Worm (Caenorhabditis elegans) whole organism, L4 larva: ENCODE measurements around the gene ttr-33.

ENCODE experiments used
- F49E8.2 ChIP-seq: sonication (generic microtip); optimal IDR thresholded peaks from 2 replicates; lab custom pipeline; 2016; ENCODE audit warnings: missing compliant biosample characterization, mild to moderate bottlenecking, missing genetic modification characterization, borderline replicate concordance
- fkh-10 ChIP-seq: fragments of 150-350 bp; optimal IDR thresholded peaks from 2 replicates; lab custom pipeline; 2014; ENCODE audit warnings: missing biosample characterization, missing genetic modification reagents, missing genetic modification characterization
- lin-38 ChIP-seq: fragments of 200-800 bp; sonication (Bioruptor generic); IDR thresholded peaks from 2 replicates; pipeline ENCODE4 v1.3.6; 2022; ENCODE audit warnings: missing genetic modification reagents, missing genetic modification characterization, missing compliant biosample characterization
- madf-5 ChIP-seq, 2 experiments: fragments of 200-800 bp; sonication (Bioruptor generic); IDR thresholded peaks; 2 replicates each; pipeline ENCODE4 v1.3.6; 2022; ENCODE audit warnings: missing compliant biosample characterization in 2 of 2, missing genetic modification characterization in 2 of 2
- snpc-4 ChIP-seq: fragments of 150-350 bp; optimal IDR thresholded peaks from 2 replicates; lab custom pipeline; 2014; ENCODE audit warnings: missing biosample characterization, missing genetic modification characterization

DNA sequence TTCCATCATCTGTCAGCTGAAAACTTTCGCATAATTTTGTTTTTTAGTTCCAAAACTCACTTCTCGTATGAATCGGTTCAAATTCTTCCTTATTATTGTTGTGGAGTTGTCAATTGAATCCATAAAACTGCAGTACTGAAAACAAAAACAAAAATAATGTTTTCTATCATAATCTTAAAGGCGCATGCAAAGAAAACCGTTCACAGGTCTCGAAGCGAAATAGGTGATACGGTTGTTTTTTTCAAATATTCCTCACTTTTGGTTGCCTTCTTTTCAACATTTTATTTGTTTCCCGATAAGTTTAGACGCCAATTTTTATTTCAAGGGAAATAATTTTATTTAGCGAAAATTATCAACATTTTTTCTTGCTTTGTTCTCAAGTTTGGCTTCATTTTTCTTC lies 34.1 kb downstream of the ttr-33 start:
- TF ChIP-seq lin-38 (GFP tag; lab: Robert Waterston, UW) (no peak), fkh-10 (GFP tag; lab: Kevin White, UChicago) (no peak), madf-5 (GFP tag; IDR thresholded peaks at IDR 0.05; lab: Robert Waterston, UW) (no peak), snpc-4 (tag; lab: Kevin White, UChicago) (no peak), F49E8.2 (tag; lab: Kevin White, UChicago) (no peak)
